Worm (Caenorhabditis elegans) whole organism, L3 larva: ENCODE data around the gene T10B5.3.
A peak's percentile ranks its signal among the peaks of the same experiment; 100 is the strongest.

Experiments
- R02D3.7 ChIP-seq: fragments of 150-350 bp; optimal IDR thresholded peaks from 2 replicates; lab custom pipeline; 2014; ENCODE audit warnings: missing biosample characterization, missing genetic modification characterization
- ZK546.5 ChIP-seq: sonication (generic microtip); optimal IDR thresholded peaks from 2 replicates; lab custom pipeline; 2017; ENCODE audit warnings: missing biosample characterization, missing genetic modification characterization
- ceh-16 ChIP-seq: sonication (generic microtip); optimal IDR thresholded peaks from 2 replicates; lab custom pipeline; 2017; ENCODE audit warnings: missing biosample characterization, missing genetic modification characterization
- ceh-28 ChIP-seq: fragments of 150-350 bp; optimal IDR thresholded peaks from 2 replicates; lab custom pipeline; 2014; ENCODE audit warnings: missing biosample characterization, missing genetic modification reagents, missing genetic modification characterization
- egl-27 ChIP-seq: sonication (generic microtip); optimal IDR thresholded peaks from 4 replicates; lab custom pipeline; 2017; ENCODE audit warnings: missing biosample characterization, missing genetic modification reagents, missing genetic modification characterization
- elt-1 ChIP-seq: fragments of 150-350 bp; optimal IDR thresholded peaks from 2 replicates; lab custom pipeline; 2014; ENCODE audit warnings: missing biosample characterization, missing genetic modification characterization
- elt-2 ChIP-seq: sonication (generic microtip); optimal IDR thresholded peaks from 2 replicates; lab custom pipeline; 2016; ENCODE audit warnings: missing genetic modification reagents, mild to moderate bottlenecking, missing genetic modification characterization, missing compliant biosample characterization
- elt-3 ChIP-seq, 3 experiments: fragments of 150-350 bp in 1 of 3; sonication (generic microtip) in 2 of 3; optimal IDR thresholded peaks; 2 replicates in 2 of 3; 4 replicates in 1 of 3; lab custom pipeline; 2014 to 2017; ENCODE audit warnings: missing biosample characterization in 3 of 3, missing genetic modification characterization in 3 of 3
- fkh-2 ChIP-seq: fragments of 150-350 bp; optimal IDR thresholded peaks from 2 replicates; lab custom pipeline; 2014; ENCODE audit warnings: missing biosample characterization, missing genetic modification reagents, missing genetic modification characterization
- hmg-11 ChIP-seq: sonication (generic microtip); optimal IDR thresholded peaks from 2 replicates; lab custom pipeline; 2016; ENCODE audit warnings: missing genetic modification characterization, missing compliant biosample characterization
- jun-1 ChIP-seq: fragments of 150-350 bp; optimal IDR thresholded peaks from 2 replicates; lab custom pipeline; 2014; ENCODE audit warnings: missing biosample characterization, missing genetic modification reagents, missing genetic modification characterization
- lin-15B ChIP-seq: fragments of 150-350 bp; optimal IDR thresholded peaks from 2 replicates; lab custom pipeline; 2014; ENCODE audit warnings: missing biosample characterization, missing genetic modification characterization
- lin-39 ChIP-seq: fragments of 150-350 bp; optimal IDR thresholded peaks from 2 replicates; lab custom pipeline; 2018; ENCODE audit warnings: missing biosample characterization, missing genetic modification reagents, missing genetic modification characterization
- lsy-12 ChIP-seq: sonication (generic microtip); optimal IDR thresholded peaks from 2 replicates; lab custom pipeline; 2016; ENCODE audit warnings: mild to moderate bottlenecking, missing genetic modification characterization, missing compliant biosample characterization
- mdl-1 ChIP-seq: fragments of 150-350 bp; optimal IDR thresholded peaks from 2 replicates; lab custom pipeline; 2014; ENCODE audit warnings: missing biosample characterization, missing genetic modification characterization
- nfya-1 ChIP-seq: sonication (generic microtip); optimal IDR thresholded peaks from 2 replicates; lab custom pipeline; 2017; ENCODE audit warnings: missing genetic modification characterization, mild to moderate bottlenecking, missing compliant biosample characterization, antibody characterized with exemption, moderate library complexity; ENCODE audit not compliant: insufficient read depth
- nhr-12 ChIP-seq: fragments of 150-350 bp; optimal IDR thresholded peaks from 2 replicates; lab custom pipeline; 2014; ENCODE audit warnings: missing biosample characterization, missing genetic modification characterization
- nhr-23 ChIP-seq: fragments of 150-350 bp; optimal IDR thresholded peaks from 2 replicates; lab custom pipeline; 2014; ENCODE audit warnings: missing biosample characterization, missing genetic modification reagents, missing genetic modification characterization
- nhr-237 ChIP-seq: fragments of 150-350 bp; optimal IDR thresholded peaks from 2 replicates; lab custom pipeline; 2014; ENCODE audit warnings: missing biosample characterization, missing genetic modification characterization
- nhr-25 ChIP-seq: sonication (generic microtip); optimal IDR thresholded peaks from 2 replicates; lab custom pipeline; 2017; ENCODE audit warnings: missing biosample characterization, missing genetic modification characterization
- nhr-43 ChIP-seq: sonication (generic microtip); optimal IDR thresholded peaks from 2 replicates; lab custom pipeline; 2016; ENCODE audit warnings: mild to moderate bottlenecking, missing genetic modification characterization, missing compliant biosample characterization; ENCODE audit not compliant: poor library complexity, severe bottlenecking
- nhr-67 ChIP-seq: fragments of 150-350 bp; optimal IDR thresholded peaks from 2 replicates; lab custom pipeline; 2014; ENCODE audit warnings: missing biosample characterization, missing genetic modification characterization
- nhr-76 ChIP-seq: fragments of 150-350 bp; sonication (generic microtip); optimal IDR thresholded peaks from 5 replicates; lab custom pipeline; 2014; ENCODE audit warnings: missing biosample characterization, missing genetic modification characterization
- nhr-77 ChIP-seq: fragments of 150-350 bp; optimal IDR thresholded peaks from 2 replicates; lab custom pipeline; 2014; ENCODE audit warnings: missing biosample characterization, missing genetic modification characterization
- pha-4 ChIP-seq: fragments of 150-350 bp; optimal IDR thresholded peaks from 2 replicates; lab custom pipeline; 2014; ENCODE audit warnings: missing biosample characterization, missing genetic modification reagents, missing genetic modification characterization
- pqm-1 ChIP-seq: fragments of 150-350 bp; optimal IDR thresholded peaks from 2 replicates; lab custom pipeline; 2017; ENCODE audit warnings: missing biosample characterization, missing genetic modification characterization, inconsistent platforms
- sea-2 ChIP-seq: fragments of 150-350 bp; sonication (generic microtip); optimal IDR thresholded peaks from 4 replicates; lab custom pipeline; 2014; ENCODE audit warnings: missing biosample characterization, missing genetic modification reagents, missing genetic modification characterization
- skn-1 ChIP-seq: fragments of 150-350 bp; optimal IDR thresholded peaks from 2 replicates; lab custom pipeline; 2014; ENCODE audit warnings: missing biosample characterization, missing genetic modification characterization
- unc-39 ChIP-seq: sonication (generic microtip); optimal IDR thresholded peaks from 4 replicates; lab custom pipeline; 2017; ENCODE audit warnings: missing biosample characterization, missing genetic modification characterization
- unc-62 ChIP-seq: fragments of 150-350 bp; sonication (generic microtip); optimal IDR thresholded peaks from 4 replicates; lab custom pipeline; 2014; ENCODE audit warnings: missing biosample characterization, missing genetic modification reagents, missing genetic modification characterization
- zag-1 ChIP-seq: fragments of 150-350 bp; optimal IDR thresholded peaks from 2 replicates; lab custom pipeline; 2014; ENCODE audit warnings: missing biosample characterization, missing genetic modification characterization
- ztf-11 ChIP-seq: fragments of 150-350 bp; optimal IDR thresholded peaks from 2 replicates; lab custom pipeline; 2014; ENCODE audit warnings: missing biosample characterization, missing genetic modification characterization

T10B5.3 gene

ce11 chrV:1892567-1893277 is 23.1 kb upstream of the T10B5.3 start, which contains the start of gene zig-11:
Gene zig-11, minus strand, starts transcription at chrV:1892939.
- TF ChIP-seq nfya-1 (tag; lab: Kevin White, UChicago) = peak; percentile 49
- TF ChIP-seq elt-3 (tag; optimal IDR thresholded peaks at IDR 0.05; lab: Kevin White, UChicago) = no peak
- peak; percentile 28 for TF ChIP-seq lin-15B (tag; lab: Kevin White, UChicago)

ce11 chrV:1889996-1890395 is 20.4 kb upstream of the T10B5.3 start:
- TF ChIP-seq lin-39 (tag; lab: Kevin White, UChicago) (peak; percentile 76), ceh-16 (no peak), unc-62 (GFP tag; lab: Kevin White, UChicago) (peak; percentile 9)
- TF ChIP-seq, all 47 proteins: peak for 2

- no peak for TF ChIP-seq ceh-16
- TF ChIP-seq jun-1 = no peak
- no peak for TF ChIP-seq nhr-43 (tag; lab: Kevin White, UChicago)
- TF ChIP-seq nhr-77 (tag; lab: Kevin White, UChicago) = no peak
- TF ChIP-seq ztf-11 (tag; lab: Kevin White, UChicago) = no peak
- TF ChIP-seq nhr-67 = no peak
- TF ChIP-seq unc-39 (tag; lab: Kevin White, UChicago) = no peak
- TF ChIP-seq unc-62 (GFP tag; lab: Kevin White, UChicago) = no peak
- no peak for TF ChIP-seq nhr-237
- TF ChIP-seq hmg-11 = no peak
- no peak for TF ChIP-seq nhr-12 (tag; lab: Kevin White, UChicago)
- TF ChIP-seq lin-39 (tag; lab: Kevin White, UChicago) = no peak
- no peak for TF ChIP-seq zag-1 (tag; lab: Kevin White, UChicago)
- TF ChIP-seq nhr-23 (tag; lab: Kevin White, UChicago) = no peak
- no peak for TF ChIP-seq mdl-1 (tag; lab: Kevin White, UChicago)
- TF ChIP-seq ZK546.5 (tag; lab: Kevin White, UChicago) = no peak
- TF ChIP-seq R02D3.7 = no peak
- TF ChIP-seq nhr-76 = no peak
- no peak for TF ChIP-seq elt-1 (tag; lab: Kevin White, UChicago)
Observed at ce11 chrV:1888299-1888698, 18.7 kb upstream of the T10B5.3 start.

ce11 chrV:1886997-1887396 is 17.4 kb upstream of the T10B5.3 start:
- TF ChIP-seq elt-1 (tag; lab: Kevin White, UChicago) = no peak
- no peak for TF ChIP-seq nhr-23 (tag; lab: Kevin White, UChicago)
- TF ChIP-seq hmg-11 = peak; percentile 16
- no peak for TF ChIP-seq ceh-16
- peak; percentile 39 for TF ChIP-seq lin-39 (tag; lab: Kevin White, UChicago)
- TF ChIP-seq nfya-1 (tag; lab: Kevin White, UChicago) = peak; percentile 7
- TF ChIP-seq lsy-12 (tag; lab: Kevin White, UChicago) = no peak

- no peak for TF ChIP-seq nhr-43 (tag; lab: Kevin White, UChicago)
- TF ChIP-seq elt-2 (tag; lab: Kevin White, UChicago) = peak; percentile 78
- no peak for TF ChIP-seq lin-39 (tag; lab: Kevin White, UChicago)
- TF ChIP-seq pha-4 (tag; lab: Kevin White, UChicago) = peak; percentile 61
- no peak for TF ChIP-seq nhr-23 (tag; lab: Kevin White, UChicago)
- no peak for TF ChIP-seq sea-2 (GFP tag; lab: Kevin White, UChicago)
- TF ChIP-seq pqm-1 (tag; lab: Kevin White, UChicago) = peak; percentile 51
Observed at ce11 chrV:1883131-1883530, 13.5 kb upstream of the T10B5.3 start.

- TF ChIP-seq nhr-25 (tag; lab: Kevin White, UChicago) (no peak), zag-1 (tag; lab: Kevin White, UChicago) (no peak), skn-1 (tag; lab: Kevin White, UChicago) (no peak), nhr-12 (tag; lab: Kevin White, UChicago) (no peak), ZK546.5 (tag; lab: Kevin White, UChicago) (no peak), nhr-77 (tag; lab: Kevin White, UChicago) (no peak), jun-1 (no peak), fkh-2 (no peak), egl-27 (tag; lab: Kevin White, UChicago) (no peak), pha-4 (tag; lab: Kevin White, UChicago) (no peak), unc-39 (tag; lab: Kevin White, UChicago) (no peak), unc-62 (GFP tag; lab: Kevin White, UChicago) (no peak), pqm-1 (tag; lab: Kevin White, UChicago) (no peak), ceh-28 (tag; lab: Kevin White, UChicago) (no peak), nhr-43 (tag; lab: Kevin White, UChicago) (no peak), nhr-76 (no peak)
Observed at ce11 chrV:1878030-1878429, 8.4 kb upstream of the T10B5.3 start.
